Fruit fly (Drosophila melanogaster) whole organism, prepupa: ENCODE results near the gene CG11634.

Experiments used
- Blimp-1 ChIP-seq: fragments of 200-800 bp; sonication (Bioruptor generic); optimal IDR thresholded peaks from 3 replicates; lab custom pipeline; 2017; ENCODE audit warnings: missing biosample characterization, missing genetic modification characterization, mild to moderate bottlenecking, moderate library complexity, missing genetic modification reagents
- CG15336 ChIP-seq: fragments of 200-800 bp; sonication (Bioruptor generic); IDR thresholded peaks from 2 replicates; pipeline ENCODE4 v1.3.6; 2022; ENCODE audit warnings: missing biosample characterization, missing genetic modification characterization
- CG3919 ChIP-seq: fragments of 200-800 bp; sonication (Bioruptor generic); optimal IDR thresholded peaks from 3 replicates; lab custom pipeline; 2016; ENCODE audit warnings: missing biosample characterization, missing genetic modification characterization
- CG6808 ChIP-seq: fragments of 200-800 bp; sonication (Bioruptor generic); optimal IDR thresholded peaks from 3 replicates; lab custom pipeline; 2017; ENCODE audit warnings: missing biosample characterization, missing genetic modification characterization, mild to moderate bottlenecking, moderate library complexity, missing genetic modification reagents
- Lpt ChIP-seq: fragments of 200-800 bp; sonication (Bioruptor generic); optimal IDR thresholded peaks from 3 replicates; lab custom pipeline; 2016; ENCODE audit warnings: missing biosample characterization, missing genetic modification characterization
- Sox14 ChIP-seq: fragments of 200-800 bp; sonication (Bioruptor generic); optimal IDR thresholded peaks from 3 replicates; lab custom pipeline; 2016; ENCODE audit warnings: missing biosample characterization, missing genetic modification characterization
- dsx ChIP-seq: fragments of 200-800 bp; optimal IDR thresholded peaks from 3 replicates; lab custom pipeline; 2019; ENCODE audit warnings: missing biosample characterization, mild to moderate bottlenecking, missing genetic modification characterization, moderate library complexity; ENCODE audit not compliant: poor library complexity, severe bottlenecking
- eg ChIP-seq: fragments of 200-800 bp; sonication (Bioruptor generic); IDR thresholded peaks from 3 replicates; pipeline ENCODE4 v1.3.6; 2022; ENCODE audit warnings: missing biosample characterization, missing genetic modification characterization
- esn ChIP-seq: fragments of 200-800 bp; sonication (Bioruptor generic); optimal IDR thresholded peaks from 2 replicates; lab custom pipeline; 2016; ENCODE audit warnings: missing biosample characterization, mild to moderate bottlenecking, missing genetic modification characterization, moderate library complexity
- fd85E ChIP-seq: fragments of 200-800 bp; sonication (Bioruptor generic); optimal IDR thresholded peaks from 3 replicates; lab custom pipeline; 2016; ENCODE audit warnings: missing biosample characterization, missing genetic modification characterization
- lz ChIP-seq: fragments of 200-800 bp; sonication (Bioruptor generic); optimal IDR thresholded peaks from 3 replicates; lab custom pipeline; 2016; ENCODE audit warnings: missing biosample characterization, missing genetic modification characterization
- salr ChIP-seq, 2 experiments: fragments of 200-800 bp; sonication (Bioruptor generic); optimal IDR thresholded peaks; 3 replicates each; lab custom pipeline; 2016 to 2018; ENCODE audit warnings: missing biosample characterization in 2 of 2, missing genetic modification characterization in 2 of 2, mild to moderate bottlenecking in 1 of 2

- TF ChIP-seq CG6808 (GFP tag; lab: Kevin White, UChicago) (no peak), eg (no peak), salr (GFP tag; optimal IDR thresholded peaks at IDR 0.05; lab: Kevin White, UChicago) (no peak), dsx (no peak), lz (GFP tag; lab: Kevin White, UChicago) (no peak), esn (GFP tag; lab: Kevin White, UChicago) (no peak), Blimp-1 (GFP tag; lab: Kevin White, UChicago) (no peak), Sox14 (GFP tag; lab: Kevin White, UChicago) (no peak), CG15336 (no peak), fd85E (GFP tag; lab: Kevin White, UChicago) (no peak), Lpt (GFP tag; lab: Kevin White, UChicago) (no peak), CG3919 (no peak)
These were observed 28.5 kb upstream of the CG11634 start for dm6 chr2L:21887582-21887981.
